Worm (Caenorhabditis elegans) whole organism, L1 larva: ENCODE results near the gene npl-4.1.

ENCODE experiments used
- alr-1 ChIP-seq: fragments of 200-800 bp; sonication (Bioruptor generic); optimal IDR thresholded peaks from 2 replicates; lab custom pipeline; 2018; ENCODE audit warnings: borderline replicate concordance, mild to moderate bottlenecking, missing genetic modification characterization, missing compliant biosample characterization
- aly-2 ChIP-seq: fragments of 150-350 bp; optimal IDR thresholded peaks from 2 replicates; lab custom pipeline; 2014; ENCODE audit warnings: missing biosample characterization, missing genetic modification characterization
- ama-1 ChIP-seq: fragments of 150-350 bp; optimal IDR thresholded peaks from 2 replicates; lab custom pipeline; 2014
- blmp-1 ChIP-seq: fragments of 150-350 bp; optimal IDR thresholded peaks from 2 replicates; lab custom pipeline; 2014; ENCODE audit warnings: missing biosample characterization, missing genetic modification characterization
- ceh-88 ChIP-seq: fragments of 200-800 bp; sonication (Bioruptor generic); IDR thresholded peaks from 2 replicates; pipeline ENCODE4 v1.3.6; 2022; ENCODE audit warnings: missing genetic modification characterization, missing compliant biosample characterization
- ces-1 ChIP-seq: fragments of 150-350 bp; optimal IDR thresholded peaks from 2 replicates; lab custom pipeline; 2014; ENCODE audit warnings: missing biosample characterization, missing genetic modification reagents, missing genetic modification characterization
- irx-1 ChIP-seq: sonication (generic microtip); optimal IDR thresholded peaks from 2 replicates; lab custom pipeline; 2016; ENCODE audit warnings: missing genetic modification characterization, missing compliant biosample characterization
- jun-1 ChIP-seq: fragments of 150-350 bp; optimal IDR thresholded peaks from 2 replicates; lab custom pipeline; 2014; ENCODE audit warnings: missing biosample characterization, missing genetic modification reagents, missing genetic modification characterization
- lin-14 ChIP-seq: fragments of 200-800 bp; sonication (Bioruptor generic); optimal IDR thresholded peaks from 2 replicates; lab custom pipeline; 2018; ENCODE audit warnings: mild to moderate bottlenecking, missing genetic modification characterization, moderate library complexity, missing compliant biosample characterization
- nhr-12 ChIP-seq: sonication (generic microtip); optimal IDR thresholded peaks from 2 replicates; lab custom pipeline; 2017; ENCODE audit warnings: missing biosample characterization, missing genetic modification characterization
- sox-4 ChIP-seq: sonication (generic microtip); optimal IDR thresholded peaks from 2 replicates; lab custom pipeline; 2016; ENCODE audit warnings: missing genetic modification characterization, missing compliant biosample characterization
- unc-86 ChIP-seq: sonication (generic microtip); optimal IDR thresholded peaks from 2 replicates; lab custom pipeline; 2016; ENCODE audit warnings: missing genetic modification characterization, missing compliant biosample characterization

DNA sequence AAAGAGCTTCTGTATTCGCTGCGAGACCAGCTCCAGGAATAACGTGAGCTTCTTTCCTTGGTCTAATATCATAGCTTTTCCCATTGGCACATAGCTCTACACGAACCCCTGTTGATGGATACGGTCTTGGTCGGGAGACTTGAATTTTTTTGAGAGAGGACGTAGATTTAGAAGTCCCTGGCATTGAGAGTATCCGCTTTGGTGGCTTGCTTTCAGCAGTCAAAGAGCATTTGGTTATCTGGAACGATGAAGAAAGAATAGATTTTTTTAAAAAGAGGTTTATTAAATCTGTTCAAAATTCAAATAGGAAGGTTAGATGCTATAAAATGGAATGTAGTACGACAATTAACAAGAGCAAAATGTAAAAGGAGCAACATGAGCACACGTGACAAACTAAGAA, 41.5 kb upstream of the npl-4.1 start, which contains the start of gene C17G10.13:
- TF ChIP-seq aly-2 (tag; lab: Kevin White, UChicago), result no peak
- no peak for TF ChIP-seq alr-1 (tag; lab: Kevin White, UChicago)
- no peak for TF ChIP-seq irx-1 (tag; lab: Kevin White, UChicago)
- no peak for TF ChIP-seq sox-4 (tag; lab: Kevin White, UChicago)
- no peak for TF ChIP-seq lin-14
- no peak for TF ChIP-seq nhr-12 (tag; lab: Kevin White, UChicago)
- no peak for TF ChIP-seq jun-1
- no peak for TF ChIP-seq blmp-1
- TF ChIP-seq unc-86, result no peak
- no peak for TF ChIP-seq ces-1 (GFP tag; lab: Kevin White, UChicago)
- no peak for TF ChIP-seq ama-1 (lab: Kevin White, UChicago)
- TF ChIP-seq ceh-88 (GFP tag; lab: Robert Waterston, UW), result no peak
